Fruit fly (Drosophila melanogaster) whole organism, embryonic: Measurements from ENCODE around the gene CG31548.

Experiments used
- Bteb2 ChIP-seq: fragments of 200-800 bp; sonication (Bioruptor generic); optimal IDR thresholded peaks from 2 replicates; lab custom pipeline; 2016; ENCODE audit warnings: missing biosample characterization, missing genetic modification characterization
- CG1024 ChIP-seq: fragments of 200-800 bp; sonication (Bioruptor generic); IDR thresholded peaks from 2 replicates; pipeline ENCODE4 v1.3.6; 2022; ENCODE audit warnings: missing biosample characterization, missing genetic modification characterization
- CG11093 ChIP-seq: fragments of 200-800 bp; sonication (Bioruptor generic); IDR thresholded peaks from 3 replicates; pipeline ENCODE4 v1.3.6; 2022; ENCODE audit warnings: missing biosample characterization, missing genetic modification characterization
- CG12219 ChIP-seq: fragments of 200-800 bp; sonication (Bioruptor generic); optimal IDR thresholded peaks from 3 replicates; lab custom pipeline; 2018; ENCODE audit warnings: missing biosample characterization, mild to moderate bottlenecking, missing genetic modification characterization
- CG12299 ChIP-seq: fragments of 200-800 bp; sonication (Bioruptor generic); optimal IDR thresholded peaks from 2 replicates; lab custom pipeline; 2018; ENCODE audit warnings: missing biosample characterization, mild to moderate bottlenecking, missing genetic modification characterization
- CG12744 ChIP-seq: fragments of 200-800 bp; sonication (Bioruptor generic); optimal IDR thresholded peaks from 2 replicates; lab custom pipeline; 2016; ENCODE audit warnings: missing biosample characterization, missing genetic modification characterization
- CG14860 ChIP-seq: fragments of 200-800 bp; sonication (Bioruptor generic); IDR thresholded peaks from 3 replicates; pipeline ENCODE4 v1.3.6; 2022; ENCODE audit warnings: missing biosample characterization, missing genetic modification characterization; ENCODE audit not compliant: partially characterized antibody
- CG17186 ChIP-seq: fragments of 200-800 bp; sonication (Bioruptor generic); optimal IDR thresholded peaks from 3 replicates; lab custom pipeline; 2017; ENCODE audit warnings: missing biosample characterization, missing genetic modification reagents, missing genetic modification characterization
- CG17612 ChIP-seq: fragments of 200-800 bp; sonication (Bioruptor generic); IDR thresholded peaks from 2 replicates; pipeline ENCODE4 v1.3.6; 2022; ENCODE audit warnings: missing biosample characterization, missing genetic modification characterization
- CG2129 ChIP-seq: fragments of 200-800 bp; sonication (Bioruptor generic); IDR thresholded peaks from 2 replicates; pipeline ENCODE4 v1.3.6; 2022; ENCODE audit warnings: missing biosample characterization, missing genetic modification characterization; ENCODE audit not compliant: partially characterized antibody
- CG31365 ChIP-seq: fragments of 200-800 bp; sonication (Bioruptor generic); optimal IDR thresholded peaks from 2 replicates; lab custom pipeline; 2018; ENCODE audit warnings: missing biosample characterization, mild to moderate bottlenecking, missing genetic modification characterization
- CG33213 ChIP-seq: fragments of 200-800 bp; sonication (Bioruptor generic); optimal IDR thresholded peaks from 3 replicates; lab custom pipeline; 2016; ENCODE audit warnings: missing biosample characterization, missing genetic modification characterization
- CG34224 ChIP-seq: fragments of 200-800 bp; sonication (Bioruptor generic); IDR thresholded peaks from 3 replicates; pipeline ENCODE4 v1.3.6; 2022; ENCODE audit warnings: missing biosample characterization, missing genetic modification characterization; ENCODE audit not compliant: partially characterized antibody
- CG3726 ChIP-seq: fragments of 200-800 bp; sonication (Bioruptor generic); IDR thresholded peaks from 3 replicates; pipeline ENCODE4, ENCODE4 v1.3.6; 2022; ENCODE audit warnings: missing biosample characterization, missing genetic modification characterization
- CG42726 ChIP-seq: fragments of 200-800 bp; sonication (Bioruptor generic); IDR thresholded peaks from 2 replicates; pipeline ENCODE4 v1.3.6; 2022; ENCODE audit warnings: missing biosample characterization, missing genetic modification characterization; ENCODE audit not compliant: partially characterized antibody
- CG6654 ChIP-seq: fragments of 200-800 bp; sonication (Bioruptor generic); optimal IDR thresholded peaks from 2 replicates; lab custom pipeline; 2017; ENCODE audit warnings: missing biosample characterization, mild to moderate bottlenecking, missing genetic modification characterization
- CG6791 ChIP-seq: fragments of 200-800 bp; sonication (Bioruptor generic); IDR thresholded peaks from 3 replicates; pipeline ENCODE4 v1.3.6; 2022; ENCODE audit warnings: missing biosample characterization, missing genetic modification characterization; ENCODE audit not compliant: partially characterized antibody
- CG8089 ChIP-seq: fragments of 200-800 bp; sonication (Bioruptor generic); optimal IDR thresholded peaks from 3 replicates; lab custom pipeline; 2016; ENCODE audit warnings: missing biosample characterization, missing genetic modification characterization
- CG9817 ChIP-seq: fragments of 200-800 bp; sonication (Bioruptor generic); optimal IDR thresholded peaks from 2 replicates; lab custom pipeline; 2018; ENCODE audit warnings: missing biosample characterization, mild to moderate bottlenecking, missing genetic modification characterization, moderate library complexity
- Dad ChIP-seq: fragments of 200-800 bp; sonication (Bioruptor generic); optimal IDR thresholded peaks from 3 replicates; lab custom pipeline; 2016; ENCODE audit warnings: missing biosample characterization, missing genetic modification characterization
- Dp ChIP-seq: fragments of 200-800 bp; sonication (Bioruptor generic); optimal IDR thresholded peaks from 2 replicates; lab custom pipeline; 2018; ENCODE audit warnings: missing biosample characterization, mild to moderate bottlenecking, missing genetic modification characterization, moderate library complexity
- E2f1 ChIP-seq: fragments of 200-800 bp; sonication (Bioruptor generic); IDR thresholded peaks from 2 replicates; pipeline ENCODE4 v1.3.6; 2022; ENCODE audit warnings: missing biosample characterization, missing genetic modification characterization
- Elba2 ChIP-seq: fragments of 200-800 bp; sonication (Bioruptor generic); optimal IDR thresholded peaks from 3 replicates; lab custom pipeline; 2016; ENCODE audit warnings: missing biosample characterization, missing genetic modification characterization
- HLHmδ ChIP-seq: fragments of 200-800 bp; sonication (Bioruptor generic); optimal IDR thresholded peaks from 2 replicates; lab custom pipeline; 2018; ENCODE audit warnings: missing biosample characterization, mild to moderate bottlenecking, missing genetic modification characterization, moderate library complexity
- Hr3 ChIP-seq: fragments of 200-800 bp; sonication (Bioruptor generic); optimal IDR thresholded peaks from 3 replicates; lab custom pipeline; 2016; ENCODE audit warnings: missing biosample characterization, missing genetic modification characterization
- Hr78 ChIP-seq, 2 experiments: fragments of 200-800 bp in 1 of 2; fragments of >200 bp in 1 of 2; sonication (Bioruptor generic) in 1 of 2; optimal IDR thresholded peaks; 2 replicates each; lab custom pipeline; 2017 to 2019; ENCODE audit warnings: missing biosample characterization in 2 of 2, missing genetic modification characterization in 2 of 2, mild to moderate bottlenecking in 1 of 2, moderate library complexity in 1 of 2
- Lpt ChIP-seq: fragments of >200 bp; optimal IDR thresholded peaks from 2 replicates; lab custom pipeline; 2018; ENCODE audit warnings: missing biosample characterization, missing genetic modification characterization
- Nf-YB ChIP-seq: fragments of 200-800 bp; sonication (Bioruptor generic); optimal IDR thresholded peaks from 3 replicates; lab custom pipeline; 2019; ENCODE audit warnings: missing biosample characterization, mild to moderate bottlenecking, missing genetic modification characterization, moderate library complexity
- Stat92E ChIP-seq, 3 experiments: fragments of >200 bp in 2 of 3; fragments of 200-800 bp in 1 of 3; sonication (Bioruptor generic) in 1 of 3; optimal IDR thresholded peaks; 2 replicates each; lab custom pipeline; 2017 to 2019; ENCODE audit warnings: missing biosample characterization in 3 of 3, missing genetic modification characterization in 3 of 3, mild to moderate bottlenecking in 1 of 3, moderate library complexity in 1 of 3
- al ChIP-seq: fragments of 200-800 bp; sonication (Bioruptor generic); IDR thresholded peaks from 2 replicates; pipeline ENCODE4 v1.3.6; 2022; ENCODE audit warnings: missing biosample characterization, missing genetic modification characterization
- bbx ChIP-seq: fragments of 200-800 bp; sonication (Bioruptor generic); IDR thresholded peaks from 2 replicates; pipeline ENCODE4 v1.3.6; 2022; ENCODE audit warnings: missing biosample characterization, missing genetic modification characterization; ENCODE audit not compliant: partially characterized antibody
- bigmax ChIP-seq: fragments of 200-800 bp; sonication (Bioruptor generic); optimal IDR thresholded peaks from 2 replicates; lab custom pipeline; 2018; ENCODE audit warnings: missing biosample characterization, mild to moderate bottlenecking, missing genetic modification characterization
- chn ChIP-seq: fragments of 200-800 bp; sonication (Bioruptor generic); optimal IDR thresholded peaks from 2 replicates; lab custom pipeline; 2016; ENCODE audit warnings: missing biosample characterization, missing genetic modification characterization
- corto ChIP-seq: fragments of 200-800 bp; sonication (Bioruptor generic); optimal IDR thresholded peaks from 2 replicates; lab custom pipeline; 2016; ENCODE audit warnings: missing biosample characterization, mild to moderate bottlenecking, missing genetic modification characterization, moderate library complexity
- croc ChIP-seq: fragments of 200-800 bp; sonication (Bioruptor generic); conservative IDR thresholded peaks from 3 replicates; pipeline ENCODE4 v1.3.6; 2022; ENCODE audit warnings: missing biosample characterization, missing genetic modification characterization
- dan ChIP-seq: fragments of 200-800 bp; sonication (Bioruptor generic); IDR thresholded peaks from 2 replicates; pipeline ENCODE4 v1.3.6; 2022; ENCODE audit warnings: missing biosample characterization, missing genetic modification characterization
- danr ChIP-seq: fragments of 200-800 bp; sonication (Bioruptor generic); IDR thresholded peaks from 2 replicates; pipeline ENCODE4 v1.3.6; 2022; ENCODE audit warnings: missing biosample characterization, missing genetic modification characterization
- exex ChIP-seq: fragments of 200-800 bp; sonication (Bioruptor generic); optimal IDR thresholded peaks from 4 replicates; lab custom pipeline; 2018; ENCODE audit warnings: missing biosample characterization, mild to moderate bottlenecking, missing genetic modification characterization, moderate library complexity
- fd96Cb ChIP-seq: fragments of 200-800 bp; sonication (Bioruptor generic); optimal IDR thresholded peaks from 2 replicates; lab custom pipeline; 2018; ENCODE audit warnings: missing biosample characterization, mild to moderate bottlenecking, missing genetic modification characterization, moderate library complexity
- jing ChIP-seq: fragments of 200-800 bp; sonication (Bioruptor generic); optimal IDR thresholded peaks from 2 replicates; lab custom pipeline; 2018; ENCODE audit warnings: missing biosample characterization, mild to moderate bottlenecking, missing genetic modification characterization
- maf-S ChIP-seq: fragments of 200-800 bp; sonication (Bioruptor generic); optimal IDR thresholded peaks from 2 replicates; lab custom pipeline; 2016; ENCODE audit warnings: missing biosample characterization, missing genetic modification characterization
- nom ChIP-seq: fragments of 200-800 bp; sonication (Bioruptor generic); optimal IDR thresholded peaks from 2 replicates; lab custom pipeline; 2017; ENCODE audit warnings: missing biosample characterization, missing genetic modification characterization, mild to moderate bottlenecking, moderate library complexity, missing genetic modification reagents
- onecut ChIP-seq: fragments of 200-800 bp; sonication (Bioruptor generic); IDR thresholded peaks from 2 replicates; pipeline ENCODE4 v1.3.6; 2022; ENCODE audit warnings: missing biosample characterization, missing genetic modification characterization
- p53 ChIP-seq: fragments of 200-800 bp; sonication (Bioruptor generic); optimal IDR thresholded peaks from 2 replicates; lab custom pipeline; 2016; ENCODE audit warnings: missing biosample characterization, missing genetic modification characterization
- pita ChIP-seq: fragments of 200-800 bp; sonication (Bioruptor generic); optimal IDR thresholded peaks from 2 replicates; lab custom pipeline; 2017; ENCODE audit warnings: missing biosample characterization, mild to moderate bottlenecking, missing genetic modification characterization
- sima ChIP-seq: fragments of 200-800 bp; sonication (Bioruptor generic); optimal IDR thresholded peaks from 2 replicates; lab custom pipeline; 2016; ENCODE audit warnings: missing biosample characterization, missing genetic modification characterization
- tup ChIP-seq: fragments of 200-800 bp; sonication (Bioruptor generic); optimal IDR thresholded peaks from 2 replicates; lab custom pipeline; 2016; ENCODE audit warnings: missing biosample characterization, mild to moderate bottlenecking, missing genetic modification characterization, moderate library complexity
- zfh2 ChIP-seq: fragments of 200-800 bp; sonication (Bioruptor generic); optimal IDR thresholded peaks from 2 replicates; lab custom pipeline; 2016; ENCODE audit warnings: missing biosample characterization, missing genetic modification characterization

CG31548 gene

dm6 chr3R:5636519-5637430 lies at the start of gene CG31548, which contains the start of gene CG12170 (continued):
- TF ChIP-seq CG42726 (GFP tag; lab: Robert Waterston, UW), result no peak
- no peak for TF ChIP-seq CG17612 (GFP tag; lab: Robert Waterston, UW)
- TF ChIP-seq dan (GFP tag; lab: Robert Waterston, UW), result no peak
- no peak for TF ChIP-seq CG6654 (GFP tag; lab: Kevin White, UChicago)
- no peak for TF ChIP-seq CG1024 (GFP tag; lab: Robert Waterston, UW)
- no peak for TF ChIP-seq CG12744
- no peak for TF ChIP-seq Hr78 (GFP tag; optimal IDR thresholded peaks at IDR 0.05; lab: Kevin White, UChicago)
- TF ChIP-seq CG33213 (GFP tag; lab: Kevin White, UChicago), result no peak
- no peak for TF ChIP-seq CG11093 (GFP tag; lab: Robert Waterston, UW)
- no peak for TF ChIP-seq jing
- no peak for TF ChIP-seq corto
- no peak for TF ChIP-seq Lpt (GFP tag; lab: Kevin White, UChicago)
- TF ChIP-seq Dp (GFP tag; lab: Kevin White, UChicago), result no peak
- TF ChIP-seq CG8089 (GFP tag; lab: Kevin White, UChicago), result peak; percentile 14
- TF ChIP-seq exex (tag; lab: Kevin White, UChicago), result no peak
- TF ChIP-seq onecut (GFP tag; lab: Robert Waterston, UW), result no peak
- TF ChIP-seq bbx (GFP tag; lab: Robert Waterston, UW), result no peak
- no peak for TF ChIP-seq tup (GFP tag; lab: Kevin White, UChicago)
- TF ChIP-seq CG17186 (GFP tag; lab: Kevin White, UChicago), result no peak
- no peak for TF ChIP-seq CG31365 (tag; lab: Kevin White, UChicago)
- TF ChIP-seq sima, result no peak
- TF ChIP-seq bigmax (GFP tag; lab: Kevin White, UChicago), result no peak
- peak; percentile 46 for TF ChIP-seq Hr3
- TF ChIP-seq nom (GFP tag; lab: Kevin White, UChicago), result no peak
- TF ChIP-seq Bteb2 (GFP tag; lab: Kevin White, UChicago), result no peak
- no peak for TF ChIP-seq pita (GFP tag; lab: Kevin White, UChicago)
- TF ChIP-seq CG12299, result no peak
- no peak for TF ChIP-seq CG12219 (GFP tag; lab: Kevin White, UChicago)
- no peak for TF ChIP-seq CG2129 (GFP tag; lab: Robert Waterston, UW)
- TF ChIP-seq CG3726 (GFP tag; lab: Robert Waterston, UW), result peak; percentile 19; the same call in 1 of the 3 replicates
- no peak for TF ChIP-seq maf-S
- TF ChIP-seq Dad (GFP tag; lab: Kevin White, UChicago), result no peak
- no peak for TF ChIP-seq CG9817 (tag; lab: Kevin White, UChicago)
- no peak for TF ChIP-seq danr
- no peak for TF ChIP-seq CG34224 (GFP tag; lab: Robert Waterston, UW)
- no peak for TF ChIP-seq zfh2 (GFP tag; lab: Kevin White, UChicago)
- TF ChIP-seq Nf-YB (GFP tag; lab: Kevin White, UChicago), result peak; percentile 46
- TF ChIP-seq p53, result no peak
- peak; percentile 28 for TF ChIP-seq chn (GFP tag; lab: Kevin White, UChicago)
- TF ChIP-seq al (GFP tag; lab: Robert Waterston, UW), result no peak
- TF ChIP-seq fd96Cb, result peak; percentile 35
- TF ChIP-seq CG14860 (GFP tag; lab: Robert Waterston, UW), result no peak
- no peak for TF ChIP-seq Stat92E (GFP tag; optimal IDR thresholded peaks at IDR 0.05; lab: Kevin White, UChicago)
- no peak for TF ChIP-seq CG6791 (GFP tag; lab: Robert Waterston, UW)
- peak; percentile 39; the same call in 1 of the 2 replicates for TF ChIP-seq E2f1 (GFP tag; lab: Robert Waterston, UW)
- TF ChIP-seq Elba2, result no peak
- no peak for TF ChIP-seq croc (GFP tag; lab: Robert Waterston, UW)
- TF ChIP-seq HLHmδ (GFP tag; lab: Kevin White, UChicago), result no peak
